Worm (Caenorhabditis elegans): Measurements from ENCODE around the gene C05G5.2.
A peak's percentile ranks its signal among the peaks of the same experiment; 100 is the strongest.

C05G5.2 gene

DNA sequence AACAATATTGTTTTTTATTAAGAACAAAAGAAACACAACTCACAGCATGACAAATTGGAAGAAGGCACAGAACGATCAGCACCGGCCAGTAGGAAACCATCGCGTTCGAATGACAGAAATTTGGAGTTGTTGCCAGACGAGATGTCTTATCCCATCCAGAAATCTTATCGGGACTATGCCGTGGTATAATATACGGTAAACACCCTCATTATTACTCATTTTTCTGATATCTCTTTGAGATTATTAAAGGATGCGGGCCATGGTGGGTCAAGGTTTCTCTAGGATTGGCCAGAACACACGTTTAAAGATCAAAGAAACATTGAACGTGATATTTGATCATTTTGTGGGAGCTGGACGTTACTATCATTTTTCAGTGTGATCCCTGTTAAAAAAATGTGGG is 47.2 kb upstream of the C05G5.2 start, which contains the start of gene hch-1:
TSS of gene hch-1 (minus strand) at position 112 of the 400 bp plus-strand sequence.
- no peak for TF ChIP-seq ztf-1 (GFP tag; conservative IDR thresholded peaks at IDR 0.05)

DNA sequence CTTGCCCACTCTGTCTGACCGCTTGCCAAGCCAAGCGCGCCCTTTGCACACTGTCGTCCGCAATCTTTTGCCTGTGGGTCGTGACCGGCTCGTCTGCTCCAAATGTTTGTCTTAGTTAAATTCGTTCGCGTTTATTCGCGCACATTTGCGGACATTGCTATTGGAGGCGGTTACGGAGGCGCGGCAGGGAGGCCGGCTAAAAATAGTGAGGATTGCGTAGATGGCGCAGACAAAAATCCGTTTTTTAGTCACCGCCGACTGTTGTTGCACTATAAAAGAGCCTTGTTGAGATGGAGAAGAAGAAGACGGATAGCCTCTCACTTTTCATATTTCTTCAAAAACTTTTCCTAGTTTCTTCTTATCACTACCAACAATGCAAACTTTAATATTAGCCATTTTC is 45.6 kb upstream of the C05G5.2 start, which contains the start of gene F40E10.5:
TSS of gene F40E10.5 (plus strand) at position 301 of the 400 bp plus-strand sequence.
- TF ChIP-seq ceh-82 (tag; optimal IDR thresholded peaks at IDR 0.05) (no peak), fos-1 (tag; optimal IDR thresholded peaks at IDR 0.05) (no peak), aly-2 (tag; optimal IDR thresholded peaks at IDR 0.05) (no peak), elt-1 (tag; optimal IDR thresholded peaks at IDR 0.05) (no peak), nhr-6 (tag; optimal IDR thresholded peaks at IDR 0.05) (no peak), mdl-1 (tag; optimal IDR thresholded peaks at IDR 0.05) (no peak), nhr-237 (tag; optimal IDR thresholded peaks at IDR 0.05) (no peak), snpc-4 (tag; optimal IDR thresholded peaks at IDR 0.05) (no peak), ztf-1 (GFP tag; conservative IDR thresholded peaks at IDR 0.05) (no peak), nhr-12 (tag; optimal IDR thresholded peaks at IDR 0.05) (no peak), lin-39 (tag; optimal IDR thresholded peaks at IDR 0.05) (no peak), sma-3 (GFP tag; optimal IDR thresholded peaks at IDR 0.05) (no peak)

DNA sequence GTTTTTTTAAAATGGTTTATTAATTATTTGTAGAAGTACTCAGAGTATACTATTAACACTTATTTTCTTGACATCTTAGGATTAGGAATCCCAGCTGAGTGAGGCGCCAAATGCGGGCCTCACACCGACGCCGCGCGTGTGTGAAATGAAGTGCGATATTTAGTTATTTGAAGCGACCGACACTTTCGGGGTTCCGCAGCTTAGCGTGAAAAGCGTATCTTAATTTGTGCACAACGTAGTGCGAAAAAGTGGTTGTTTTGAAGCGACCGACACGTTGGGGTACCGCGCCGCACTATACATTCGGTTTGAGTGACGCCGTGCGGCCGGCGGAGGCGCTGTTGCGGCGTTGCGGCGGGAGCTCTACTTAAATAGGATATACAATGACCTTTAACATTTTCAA is 42.2 kb upstream of the C05G5.2 start:
- TF ChIP-seq nhr-129 (tag; optimal IDR thresholded peaks at IDR 0.05) (no peak), snpc-4 (tag; optimal IDR thresholded peaks at IDR 0.05) (peak; percentile 31)

DNA sequence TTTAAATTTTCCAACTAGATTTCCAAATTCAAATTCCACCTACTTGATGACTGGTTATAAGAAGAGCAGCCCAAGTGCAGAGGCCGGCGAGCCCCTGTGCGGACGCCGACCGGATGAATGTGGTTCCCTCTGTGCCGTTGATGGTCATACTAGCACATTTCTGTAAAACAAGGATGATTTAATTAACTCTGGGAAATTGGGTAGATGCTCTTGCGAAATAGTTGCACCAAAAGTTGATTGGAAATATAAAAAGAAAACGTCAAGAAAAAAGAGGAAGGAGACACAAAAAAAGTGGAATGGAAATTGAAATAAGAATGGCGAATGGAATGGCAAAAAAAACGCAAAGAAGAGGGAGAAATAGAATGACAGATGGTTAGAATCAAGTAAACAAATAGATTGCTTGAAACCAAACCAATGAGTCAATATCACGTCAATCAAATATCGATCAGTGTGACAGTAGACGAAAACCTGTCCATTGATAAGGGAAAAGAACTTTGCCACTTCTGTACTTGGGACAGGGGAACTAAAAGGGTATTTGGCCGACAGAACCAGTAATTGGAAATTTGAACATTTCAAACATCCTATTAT is 40.3 kb upstream of the C05G5.2 start, which contains the start of gene tmem-184:
TSS of gene tmem-184 (minus strand) at position 164 of the 588 bp plus-strand sequence.
- TF ChIP-seq unc-39 (tag; optimal IDR thresholded peaks at IDR 0.05) (no peak), aly-2 (tag; optimal IDR thresholded peaks at IDR 0.05) (no peak), ztf-4 (tag; optimal IDR thresholded peaks at IDR 0.05) (no peak), ZK546.5 (tag; optimal IDR thresholded peaks at IDR 0.05) (no peak), nhr-21 (tag; optimal IDR thresholded peaks at IDR 0.05) (peak; percentile 0), sem-4 (tag; optimal IDR thresholded peaks at IDR 0.05) (no peak), nhr-237 (tag; optimal IDR thresholded peaks at IDR 0.05) (no peak), lin-39 (tag; optimal IDR thresholded peaks at IDR 0.05) (no peak), zag-1 (tag; optimal IDR thresholded peaks at IDR 0.05) (no peak), sma-3 (GFP tag; optimal IDR thresholded peaks at IDR 0.05) (peak; percentile 1), ceh-82 (tag; optimal IDR thresholded peaks at IDR 0.05) (no peak), alr-1 (tag; optimal IDR thresholded peaks at IDR 0.05) (no peak), crh-2 (tag; optimal IDR thresholded peaks at IDR 0.05) (peak; percentile 66), Y55F3AM.14 (GFP tag; optimal IDR thresholded peaks at IDR 0.05) (no peak), nhr-10 (tag; optimal IDR thresholded peaks at IDR 0.05) (no peak), nhr-6 (tag; optimal IDR thresholded peaks at IDR 0.05) (no peak), snpc-4 (tag; optimal IDR thresholded peaks at IDR 0.05) (no peak), lsy-2 (tag; optimal IDR thresholded peaks at IDR 0.05) (peak in 1 of 2 experiments; percentile 4), C34F6.9 (tag; optimal IDR thresholded peaks at IDR 0.05) (peak; percentile 22), peb-1 (tag; optimal IDR thresholded peaks at IDR 0.05) (no peak), mbf-1 (tag; optimal IDR thresholded peaks at IDR 0.05) (no peak), blmp-1 (tag; optimal IDR thresholded peaks at IDR 0.05; ENCODE audit: insufficient read depth) (no peak), nhr-129 (tag; optimal IDR thresholded peaks at IDR 0.05) (peak; percentile 29), R02D3.7 (tag; optimal IDR thresholded peaks at IDR 0.05) (no peak), unc-55 (GFP tag; optimal IDR thresholded peaks at IDR 0.05) (no peak), skn-1 (tag; optimal IDR thresholded peaks at IDR 0.05) (no peak), egl-27 (tag; optimal IDR thresholded peaks at IDR 0.05) (no peak), fos-1 (tag; optimal IDR thresholded peaks at IDR 0.05) (peak; percentile 89), nhr-12 (tag; optimal IDR thresholded peaks at IDR 0.05) (no peak), nhr-25 (tag; optimal IDR thresholded peaks at IDR 0.05) (no peak), ceh-16 (tag; optimal IDR thresholded peaks at IDR 0.05) (no peak), F13H6.1 (tag; optimal IDR thresholded peaks at IDR 0.05) (peak; percentile 7), nhr-11 (tag; optimal IDR thresholded peaks at IDR 0.05) (no peak), mdl-1 (tag; optimal IDR thresholded peaks at IDR 0.05) (no peak), ztf-1 (GFP tag; conservative IDR thresholded peaks at IDR 0.05) (no peak), nhr-23 (tag; optimal IDR thresholded peaks at IDR 0.05) (no peak), nhr-77 (tag; optimal IDR thresholded peaks at IDR 0.05) (no peak), sma-9 (GFP tag; optimal IDR thresholded peaks at IDR 0.05) (peak; percentile 70), sma-9 (tag; optimal IDR thresholded peaks at IDR 0.05) (no peak)
